Worm (Caenorhabditis elegans) whole organism, mixed stage, embryonic: Measurements from ENCODE around the gene aaim-1.

ENCODE experiments used
- elt-1 ChIP-seq: sonication (generic microtip); optimal IDR thresholded peaks from 2 replicates; lab custom pipeline; 2017; ENCODE audit warnings: missing genetic modification characterization, mild to moderate bottlenecking, missing compliant biosample characterization, antibody characterized with exemption, moderate library complexity, borderline replicate concordance; ENCODE audit not compliant: insufficient read depth
- nhr-28 ChIP-seq: fragments of 150-350 bp; optimal IDR thresholded peaks from 2 replicates; lab custom pipeline; 2014; ENCODE audit warnings: missing biosample characterization, missing genetic modification characterization

DNA sequence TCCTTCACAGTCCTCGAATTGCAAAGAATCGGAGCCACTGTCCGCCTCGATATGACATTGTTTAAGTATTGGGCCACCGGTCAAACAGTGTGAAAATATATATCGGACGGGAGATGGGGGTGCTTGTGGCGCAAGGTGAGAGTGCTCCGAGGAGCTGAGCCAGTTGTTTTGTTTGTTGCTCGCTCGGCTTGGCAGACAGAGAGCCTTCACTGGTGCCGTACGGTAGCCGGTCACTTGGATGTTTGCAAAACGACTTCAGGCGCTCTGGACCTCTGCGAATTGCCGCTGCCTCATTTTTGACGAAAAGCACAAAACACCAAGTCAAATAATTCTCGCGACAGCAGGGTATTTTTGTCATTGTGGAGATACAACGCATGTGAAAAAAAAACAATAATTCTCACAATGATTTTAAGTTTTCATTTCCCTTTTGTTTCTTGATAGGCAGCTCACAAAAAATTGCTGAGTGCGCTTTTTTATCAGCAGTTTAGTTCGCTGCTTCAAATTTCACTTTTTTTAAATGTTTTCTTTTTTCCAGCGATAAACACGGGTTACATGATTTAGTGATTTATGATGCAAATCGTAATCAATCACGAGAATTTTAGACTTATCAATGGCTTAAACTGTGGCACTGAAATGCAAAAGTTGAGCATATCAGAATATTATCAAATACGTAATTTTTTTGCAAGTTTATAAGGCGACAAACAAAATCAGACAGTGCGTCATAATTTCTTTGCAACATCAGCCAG lies 45.0 kb downstream of the aaim-1 start:
- TF ChIP-seq elt-1 (no peak), nhr-28 (no peak)
